Fruit fly (Drosophila melanogaster) whole organism: Measurements from ENCODE around the gene Sec10.

Experiments used
- psq ChIP-seq: fragments of >200 bp; optimal IDR thresholded peaks from 2 replicates; lab custom pipeline; 2017
- usp ChIP-seq: fragments of >200 bp; optimal IDR thresholded peaks from 2 replicates; lab custom pipeline; 2017; ENCODE audit warnings: missing biosample characterization, missing genetic modification characterization, mixed read lengths

DNA sequence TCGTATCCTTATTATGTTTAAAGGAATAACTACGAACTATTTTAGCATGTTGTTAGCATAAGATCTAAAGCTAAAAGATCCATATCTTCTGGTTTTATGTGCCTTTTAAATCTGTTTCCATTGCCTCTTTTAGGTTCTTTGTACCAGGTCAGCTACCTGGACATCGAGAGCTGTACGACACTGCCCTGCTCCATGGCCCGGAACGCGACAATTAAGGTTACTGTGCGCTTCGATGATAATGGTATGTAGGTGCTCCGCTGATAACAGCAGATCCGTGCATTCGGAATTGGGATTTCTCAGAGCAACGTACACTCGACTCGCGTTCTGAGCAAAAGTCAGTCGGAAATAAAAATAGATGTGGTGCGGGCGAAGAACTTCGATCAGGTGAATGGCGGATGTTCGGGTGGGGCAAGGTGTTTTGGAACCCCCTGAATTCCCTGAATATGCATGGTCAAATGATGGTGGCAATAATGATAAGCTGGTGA, 5.1 kb downstream of the Sec10 start:
- TF ChIP-seq psq (lab: Kevin White, UChicago) (no peak), usp (GFP tag; lab: Kevin White, UChicago) (no peak)
